Fruit fly (Drosophila melanogaster): ENCODE results near the gene CG14339.

DNA sequence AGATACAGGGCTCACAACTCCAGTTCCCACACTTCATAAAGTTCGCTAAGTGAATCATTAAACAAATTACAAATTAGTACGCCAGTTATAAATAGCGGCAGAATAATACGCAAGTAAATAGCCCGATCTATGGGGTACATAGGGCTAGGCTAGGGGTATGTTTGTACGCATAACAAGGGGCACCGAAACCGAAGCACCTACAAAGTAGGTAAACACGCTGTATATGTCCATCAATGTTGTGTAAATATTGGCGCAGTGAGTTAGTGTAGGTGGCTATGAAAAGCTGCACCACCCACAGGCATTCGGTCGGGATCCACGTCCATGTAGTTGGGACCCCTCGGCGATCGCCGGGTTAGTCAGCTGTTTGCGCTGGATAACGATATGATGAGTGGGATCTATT, 36.2 kb upstream of the CG14339 start:
- TF ChIP-seq CTCF (optimal IDR thresholded peaks at IDR 0.05) (no peak), CG8478 (optimal IDR thresholded peaks at IDR 0.05) (no peak)
